Worm (Caenorhabditis elegans) whole organism, L1 larva: Measurements from ENCODE around the gene flp-3.

Source experiments
- ces-1 ChIP-seq: fragments of 150-350 bp; optimal IDR thresholded peaks from 2 replicates; lab custom pipeline; 2014; ENCODE audit warnings: missing biosample characterization, missing genetic modification reagents, missing genetic modification characterization
- dpl-1 ChIP-seq, 3 experiments: fragments of 150-350 bp in 2 of 3; sonication (generic microtip) in 1 of 3; optimal IDR thresholded peaks; 2 replicates each; lab custom pipeline; 2014 to 2017; ENCODE audit warnings: missing biosample characterization in 3 of 3, missing genetic modification characterization in 3 of 3, missing genetic modification reagents in 3 of 3
- lsy-2 ChIP-seq, 2 experiments: fragments of 150-350 bp; optimal IDR thresholded peaks; 2 replicates each; lab custom pipeline; 2014; ENCODE audit warnings: missing biosample characterization in 2 of 2, missing genetic modification characterization in 2 of 2
- nhr-11 ChIP-seq: fragments of 150-350 bp; optimal IDR thresholded peaks from 2 replicates; lab custom pipeline; 2014; ENCODE audit warnings: missing biosample characterization, missing genetic modification characterization
- nhr-237 ChIP-seq: fragments of 150-350 bp; optimal IDR thresholded peaks from 2 replicates; lab custom pipeline; 2014; ENCODE audit warnings: missing biosample characterization, missing genetic modification characterization
- nhr-28 ChIP-seq: fragments of 150-350 bp; optimal IDR thresholded peaks from 2 replicates; lab custom pipeline; 2014; ENCODE audit warnings: missing biosample characterization, missing genetic modification characterization
- nhr-71 ChIP-seq: sonication (generic microtip); optimal IDR thresholded peaks from 2 replicates; lab custom pipeline; 2016; ENCODE audit warnings: mild to moderate bottlenecking, missing genetic modification characterization, moderate library complexity, missing compliant biosample characterization
- nhr-76 ChIP-seq: sonication (generic microtip); optimal IDR thresholded peaks from 2 replicates; lab custom pipeline; 2017; ENCODE audit warnings: missing biosample characterization, missing genetic modification characterization
- pag-3 ChIP-seq: sonication (generic microtip); optimal IDR thresholded peaks from 2 replicates; lab custom pipeline; 2017; ENCODE audit warnings: missing genetic modification characterization, mild to moderate bottlenecking, missing compliant biosample characterization, antibody characterized with exemption, borderline replicate concordance; ENCODE audit not compliant: insufficient read depth
- sox-4 ChIP-seq: sonication (generic microtip); optimal IDR thresholded peaks from 2 replicates; lab custom pipeline; 2016; ENCODE audit warnings: missing genetic modification characterization, missing compliant biosample characterization
- unc-98 ChIP-seq: fragments of 200-800 bp; sonication (Bioruptor generic); IDR thresholded peaks from 2 replicates; pipeline ENCODE4 v1.3.6; 2022; ENCODE audit warnings: missing genetic modification characterization, missing compliant biosample characterization

DNA sequence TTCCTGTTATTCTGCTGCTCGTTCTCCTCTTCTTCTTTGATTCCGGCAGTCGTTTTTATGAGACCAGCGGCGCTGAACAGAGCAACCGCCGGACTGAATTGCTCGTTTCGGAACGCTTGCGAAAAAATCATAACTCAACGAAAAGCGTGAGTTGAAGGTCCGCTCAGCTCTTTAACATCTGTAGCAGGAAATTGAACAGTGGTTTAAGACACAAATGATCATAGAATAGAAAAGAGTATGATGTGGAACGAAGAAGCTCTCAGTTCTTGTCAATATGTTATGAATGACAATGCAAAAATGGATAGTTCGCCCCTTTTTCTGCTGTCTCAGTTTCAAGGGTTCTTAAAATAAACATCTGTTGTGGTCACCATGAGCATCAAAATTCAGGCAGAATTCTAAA is 20.9 kb upstream of the flp-3 start:
- no peak for TF ChIP-seq nhr-237 (tag; lab: Kevin White, UChicago)
- no peak for TF ChIP-seq ces-1 (GFP tag; lab: Kevin White, UChicago)
- TF ChIP-seq pag-3 (tag; lab: Kevin White, UChicago): no peak
- TF ChIP-seq nhr-71 (tag; lab: Kevin White, UChicago): no peak
- no peak for TF ChIP-seq nhr-11 (tag; lab: Kevin White, UChicago)
- no peak for TF ChIP-seq nhr-76 (tag; lab: Kevin White, UChicago)
- no peak for TF ChIP-seq unc-98
- TF ChIP-seq nhr-28 (tag; lab: Kevin White, UChicago): no peak
- TF ChIP-seq sox-4 (tag; lab: Kevin White, UChicago): no peak
- TF ChIP-seq dpl-1 (GFP tag; optimal IDR thresholded peaks at IDR 0.05; lab: Kevin White, UChicago): no peak
- no peak for TF ChIP-seq lsy-2 (tag; optimal IDR thresholded peaks at IDR 0.05; lab: Kevin White, UChicago)
